Fruit fly (Drosophila melanogaster) whole organism, pupa: ENCODE measurements around the gene CG8568.

Experiments
- CG12605 ChIP-seq: fragments of 200-800 bp; sonication (Bioruptor generic); IDR thresholded peaks from 2 replicates; pipeline ENCODE4 v1.3.6; 2022; ENCODE audit warnings: missing biosample characterization, missing genetic modification characterization
- CG13204 ChIP-seq: fragments of 200-800 bp; sonication (Bioruptor generic); optimal IDR thresholded peaks from 2 replicates; lab custom pipeline; 2018; ENCODE audit warnings: missing biosample characterization, mild to moderate bottlenecking, missing genetic modification characterization, moderate library complexity
- CG14655 ChIP-seq: fragments of 200-800 bp; sonication (Bioruptor generic); optimal IDR thresholded peaks from 3 replicates; lab custom pipeline; 2017; ENCODE audit warnings: mild to moderate bottlenecking, missing biosample characterization, missing genetic modification reagents, missing genetic modification characterization
- CG32121 ChIP-seq: fragments of 200-800 bp; sonication (Bioruptor generic); IDR thresholded peaks from 2 replicates; pipeline ENCODE4 v1.3.6; 2022; ENCODE audit warnings: missing biosample characterization, missing genetic modification characterization
- CG34367 ChIP-seq: fragments of 200-800 bp; sonication (Bioruptor generic); optimal IDR thresholded peaks from 2 replicates; lab custom pipeline; 2018; ENCODE audit warnings: missing biosample characterization, mild to moderate bottlenecking, missing genetic modification characterization
- CG4496 ChIP-seq: fragments of 200-800 bp; sonication (Bioruptor generic); IDR thresholded peaks from 3 replicates; pipeline ENCODE4 v1.3.6; 2022; ENCODE audit warnings: missing biosample characterization, missing genetic modification characterization
- CG8159 ChIP-seq: fragments of 200-800 bp; sonication (Bioruptor generic); optimal IDR thresholded peaks from 3 replicates; lab custom pipeline; 2018; ENCODE audit warnings: missing biosample characterization, mild to moderate bottlenecking, missing genetic modification characterization, moderate library complexity
- D1 ChIP-seq: fragments of 200-800 bp; sonication (Bioruptor generic); optimal IDR thresholded peaks from 2 replicates; lab custom pipeline; 2018; ENCODE audit warnings: missing biosample characterization, mild to moderate bottlenecking, missing genetic modification characterization, moderate library complexity
- EcR ChIP-seq: fragments of 200-800 bp; sonication (Bioruptor generic); optimal IDR thresholded peaks from 3 replicates; lab custom pipeline; 2019; ENCODE audit warnings: missing biosample characterization, missing genetic modification characterization, mild to moderate bottlenecking, moderate library complexity, missing genetic modification reagents
- Ets98B ChIP-seq: fragments of 200-800 bp; sonication (Bioruptor generic); IDR thresholded peaks from 2 replicates; pipeline ENCODE4 v1.3.6; 2022; ENCODE audit warnings: missing biosample characterization, missing genetic modification characterization
- Snoo ChIP-seq: fragments of 200-800 bp; sonication (Bioruptor generic); optimal IDR thresholded peaks from 3 replicates; lab custom pipeline; 2017; ENCODE audit warnings: missing biosample characterization, mild to moderate bottlenecking, missing genetic modification characterization, inconsistent platforms

DNA sequence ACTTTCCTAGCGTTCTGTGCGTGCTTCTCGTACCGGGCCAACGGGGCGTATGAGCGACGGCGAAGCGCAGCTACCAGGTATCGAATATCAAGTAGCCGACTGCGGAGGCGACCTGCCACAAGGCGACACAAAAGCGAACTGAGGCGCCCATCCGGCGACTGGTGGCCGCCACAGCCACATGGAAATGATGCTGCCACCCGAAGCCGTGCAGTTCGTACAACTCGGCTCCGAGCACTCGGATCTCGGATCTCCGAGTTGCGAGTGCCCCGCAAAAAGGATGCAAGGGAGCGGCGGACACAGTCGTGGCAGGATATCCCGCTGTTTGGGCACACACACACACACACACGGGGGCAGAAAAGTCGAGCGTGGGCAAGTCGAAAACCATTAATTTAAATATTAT, 8.5 kb downstream of the CG8568 start, which contains the start of the genes CG12994 and CG46464:
- TF ChIP-seq CG32121 (GFP tag; lab: Robert Waterston, UW) (no peak), CG14655 (GFP tag; lab: Kevin White, UChicago) (no peak), CG8159 (tag; lab: Kevin White, UChicago) (no peak), Ets98B (GFP tag; lab: Robert Waterston, UW) (no peak), Snoo (tag; lab: Kevin White, UChicago) (no peak), CG12605 (GFP tag; lab: Robert Waterston, UW) (no peak), D1 (no peak), CG4496 (no peak), EcR (GFP tag; lab: Kevin White, UChicago) (no peak), CG34367 (tag; lab: Kevin White, UChicago) (no peak), CG13204 (GFP tag; lab: Kevin White, UChicago) (no peak)
